Worm (Caenorhabditis elegans) whole organism, L3 larva: ENCODE results near the gene col-183.

Source experiments
- ceh-82 ChIP-seq: fragments of 150-350 bp; optimal IDR thresholded peaks from 2 replicates; lab custom pipeline; 2014; ENCODE audit warnings: missing biosample characterization, missing genetic modification characterization
- egl-27 ChIP-seq: sonication (generic microtip); optimal IDR thresholded peaks from 4 replicates; lab custom pipeline; 2017; ENCODE audit warnings: missing biosample characterization, missing genetic modification reagents, missing genetic modification characterization
- elt-1 ChIP-seq: fragments of 150-350 bp; optimal IDR thresholded peaks from 2 replicates; lab custom pipeline; 2014; ENCODE audit warnings: missing biosample characterization, missing genetic modification characterization
- elt-3 ChIP-seq, 3 experiments: fragments of 150-350 bp in 1 of 3; sonication (generic microtip) in 2 of 3; optimal IDR thresholded peaks; 2 replicates in 2 of 3; 4 replicates in 1 of 3; lab custom pipeline; 2014 to 2017; ENCODE audit warnings: missing biosample characterization in 3 of 3, missing genetic modification characterization in 3 of 3
- fos-1 ChIP-seq: fragments of 150-350 bp; optimal IDR thresholded peaks from 2 replicates; lab custom pipeline; 2014; ENCODE audit warnings: missing biosample characterization, missing genetic modification characterization
- nfya-1 ChIP-seq: sonication (generic microtip); optimal IDR thresholded peaks from 2 replicates; lab custom pipeline; 2017; ENCODE audit warnings: missing genetic modification characterization, mild to moderate bottlenecking, missing compliant biosample characterization, antibody characterized with exemption, moderate library complexity; ENCODE audit not compliant: insufficient read depth
- nhr-11 ChIP-seq: fragments of 150-350 bp; optimal IDR thresholded peaks from 2 replicates; lab custom pipeline; 2014; ENCODE audit warnings: missing biosample characterization, missing genetic modification characterization
- unc-62 ChIP-seq: fragments of 150-350 bp; sonication (generic microtip); optimal IDR thresholded peaks from 4 replicates; lab custom pipeline; 2014; ENCODE audit warnings: missing biosample characterization, missing genetic modification reagents, missing genetic modification characterization
- ztf-11 ChIP-seq: fragments of 150-350 bp; optimal IDR thresholded peaks from 2 replicates; lab custom pipeline; 2014; ENCODE audit warnings: missing biosample characterization, missing genetic modification characterization
- ztf-4 ChIP-seq: fragments of 150-350 bp; optimal IDR thresholded peaks from 2 replicates; lab custom pipeline; 2014; ENCODE audit warnings: missing biosample characterization, missing genetic modification characterization

ce11 chrX:13471855-13472254 is 4.3 kb upstream of the col-183 start, which contains the start of gene tre-4:
- TF ChIP-seq ztf-4 (tag; lab: Kevin White, UChicago) (no peak), nfya-1 (tag; lab: Kevin White, UChicago) (no peak), fos-1 (no peak), egl-27 (tag; lab: Kevin White, UChicago) (no peak), elt-3 (tag; optimal IDR thresholded peaks at IDR 0.05; lab: Kevin White, UChicago) (no peak), unc-62 (GFP tag; lab: Kevin White, UChicago) (no peak), nhr-11 (tag; lab: Kevin White, UChicago) (no peak), elt-1 (no peak), ceh-82 (tag; lab: Kevin White, UChicago) (no peak), ztf-11 (tag; lab: Kevin White, UChicago) (no peak)
